Worm (Caenorhabditis elegans) whole organism, early embryonic: ENCODE results near the gene rfc-3.

ENCODE experiments used
- B0310.2 ChIP-seq: sonication (generic microtip); optimal IDR thresholded peaks from 2 replicates; lab custom pipeline; 2016; ENCODE audit warnings: mild to moderate bottlenecking, missing genetic modification characterization, missing compliant biosample characterization
- aly-1 ChIP-seq: sonication (generic microtip); optimal IDR thresholded peaks from 2 replicates; lab custom pipeline; 2016; ENCODE audit warnings: missing genetic modification characterization, missing compliant biosample characterization
- ama-1 ChIP-seq: fragments of 150-350 bp; optimal IDR thresholded peaks from 2 replicates; lab custom pipeline; 2014
- ceh-13 ChIP-seq: fragments of 200-800 bp; sonication (Bioruptor generic); optimal IDR thresholded peaks from 2 replicates; lab custom pipeline; 2018; ENCODE audit warnings: mild to moderate bottlenecking, missing genetic modification characterization, missing compliant biosample characterization
- ceh-36 ChIP-seq: sonication (generic microtip); optimal IDR thresholded peaks from 2 replicates; lab custom pipeline; 2016; ENCODE audit warnings: missing genetic modification characterization, inconsistent platforms, missing compliant biosample characterization
- ets-7 ChIP-seq: sonication (generic microtip); optimal IDR thresholded peaks from 2 replicates; lab custom pipeline; 2016; ENCODE audit warnings: missing genotype, missing genetic modification characterization, missing compliant biosample characterization
- flt-1 ChIP-seq: fragments of 200-800 bp; sonication (Bioruptor generic); IDR thresholded peaks from 2 replicates; pipeline ENCODE4 v1.3.6; 2022; ENCODE audit warnings: missing genetic modification characterization, missing compliant biosample characterization
- hmg-4 ChIP-seq: fragments of 200-800 bp; sonication (Bioruptor generic); optimal IDR thresholded peaks from 2 replicates; lab custom pipeline; 2018; ENCODE audit warnings: mild to moderate bottlenecking, missing genetic modification characterization, missing compliant biosample characterization
- hnd-1 ChIP-seq: sonication (generic microtip); optimal IDR thresholded peaks from 2 replicates; lab custom pipeline; 2016; ENCODE audit warnings: missing genetic modification characterization, missing compliant biosample characterization
- scrt-1 ChIP-seq: fragments of 200-800 bp; sonication (Bioruptor generic); IDR thresholded peaks from 2 replicates; pipeline ENCODE4 v1.3.6; 2022; ENCODE audit warnings: missing genetic modification characterization, missing compliant biosample characterization
- sea-1 ChIP-seq: fragments of 200-800 bp; sonication (Bioruptor generic); conservative IDR thresholded peaks from 2 replicates; pipeline ENCODE4 v1.3.6; 2022; ENCODE audit warnings: missing genetic modification characterization, missing compliant biosample characterization
- tbx-37 ChIP-seq: fragments of 200-800 bp; sonication (Bioruptor generic); conservative IDR thresholded peaks from 2 replicates; pipeline ENCODE4 v1.3.6; 2022; ENCODE audit warnings: missing genetic modification reagents, missing genetic modification characterization, missing compliant biosample characterization

ce11 chrIV:13046848-13047247, 48.7 kb upstream of the rfc-3 start, which contains the start of gene scl-9:
- no peak for TF ChIP-seq flt-1
- no peak for TF ChIP-seq ama-1 (lab: Kevin White, UChicago)
- no peak for TF ChIP-seq sea-1 (GFP tag; lab: Robert Waterston, UW)
- TF ChIP-seq ceh-36: no peak
- TF ChIP-seq scrt-1 (GFP tag; lab: Robert Waterston, UW): no peak
- no peak for TF ChIP-seq aly-1 (tag; lab: Kevin White, UChicago)
- no peak for TF ChIP-seq ceh-13 (GFP tag; lab: Kevin White, UChicago)
- no peak for TF ChIP-seq B0310.2 (tag; lab: Kevin White, UChicago)
- TF ChIP-seq hnd-1 (tag; lab: Kevin White, UChicago): no peak
- TF ChIP-seq hmg-4: no peak
- TF ChIP-seq ets-7 (tag; lab: Kevin White, UChicago): no peak
- no peak for TF ChIP-seq tbx-37
